Fruit fly (Drosophila melanogaster): ENCODE measurements around the gene CG33270.

DNA sequence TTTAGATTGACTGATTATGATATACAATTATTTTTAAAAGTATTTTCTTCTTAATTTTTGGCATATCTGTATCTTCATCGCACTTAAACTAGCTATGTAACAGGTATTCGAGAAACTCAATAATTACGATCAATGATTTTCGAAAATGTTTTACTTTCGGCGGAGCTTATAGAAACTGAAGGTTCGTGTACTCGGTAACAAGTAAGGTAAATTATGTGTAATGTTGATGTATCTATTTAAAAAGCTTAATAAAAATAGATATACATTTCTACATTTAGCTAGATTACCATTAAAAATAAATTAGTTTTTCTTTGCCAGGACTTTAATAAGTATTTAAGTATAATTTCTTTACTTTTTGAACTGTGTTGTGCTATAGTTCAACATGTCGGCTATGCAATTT lies 424 bp upstream of the CG33270 start:
- TF ChIP-seq pan (optimal IDR thresholded peaks at IDR 0.05), result no peak
- no peak for TF ChIP-seq psq (optimal IDR thresholded peaks at IDR 0.05)
- no peak for TF ChIP-seq EcR (GFP tag; optimal IDR thresholded peaks at IDR 0.05)
- TF ChIP-seq usp (GFP tag; optimal IDR thresholded peaks at IDR 0.05), result no peak
- TF ChIP-seq CG8478 (optimal IDR thresholded peaks at IDR 0.05), result no peak
- no peak for TF ChIP-seq Dll (optimal IDR thresholded peaks at IDR 0.05)

Measured in whole organism.